Fruit fly (Drosophila melanogaster) whole organism, embryonic: Measurements from ENCODE around the gene CG7272.

Source experiments
- Awh ChIP-seq: fragments of 200-800 bp; sonication (Bioruptor generic); IDR thresholded peaks from 2 replicates; pipeline ENCODE4, ENCODE4 v1.3.6; 2022; ENCODE audit warnings: missing biosample characterization, missing genetic modification characterization
- Bdp1 ChIP-seq: fragments of 200-800 bp; sonication (Bioruptor generic); optimal IDR thresholded peaks from 3 replicates; lab custom pipeline; 2016; ENCODE audit warnings: missing biosample characterization, missing genetic modification characterization
- CG10147 ChIP-seq: fragments of 200-800 bp; sonication (Bioruptor generic); optimal IDR thresholded peaks from 2 replicates; lab custom pipeline; 2019; ENCODE audit warnings: missing biosample characterization, mild to moderate bottlenecking, missing genetic modification characterization, moderate library complexity
- CG10543 ChIP-seq: fragments of 200-800 bp; sonication (Bioruptor generic); optimal IDR thresholded peaks from 3 replicates; lab custom pipeline; 2017; ENCODE audit warnings: missing biosample characterization, mild to moderate bottlenecking, missing genetic modification characterization, moderate library complexity
- CG10959 ChIP-seq: fragments of 200-800 bp; sonication (Bioruptor generic); IDR thresholded peaks from 2 replicates; pipeline ENCODE4 v1.3.6; 2022; ENCODE audit warnings: missing biosample characterization, missing genetic modification characterization
- CG12236 ChIP-seq: fragments of 200-800 bp; sonication (Bioruptor generic); optimal IDR thresholded peaks from 2 replicates; lab custom pipeline; 2016; ENCODE audit warnings: missing biosample characterization, missing genetic modification characterization
- CG13775 ChIP-seq: fragments of 200-800 bp; sonication (Bioruptor generic); optimal IDR thresholded peaks from 3 replicates; lab custom pipeline; 2017; ENCODE audit warnings: missing biosample characterization, mild to moderate bottlenecking, missing genetic modification characterization
- CG15514 ChIP-seq: fragments of 200-800 bp; sonication (Bioruptor generic); optimal IDR thresholded peaks from 3 replicates; lab custom pipeline; 2017; ENCODE audit warnings: missing biosample characterization, missing genetic modification characterization, mild to moderate bottlenecking, moderate library complexity, missing genetic modification reagents
- CG15696 ChIP-seq: fragments of 200-800 bp; sonication (Bioruptor generic); optimal IDR thresholded peaks from 2 replicates; lab custom pipeline; 2019; ENCODE audit warnings: missing biosample characterization, mild to moderate bottlenecking, missing genetic modification characterization, moderate library complexity
- CG18011 ChIP-seq: fragments of 200-800 bp; sonication (Bioruptor generic); optimal IDR thresholded peaks from 2 replicates; lab custom pipeline; 2017; ENCODE audit warnings: missing biosample characterization, missing genetic modification characterization, mild to moderate bottlenecking, moderate library complexity, missing genotype
- CG1832 ChIP-seq: fragments of 200-800 bp; sonication (Bioruptor generic); optimal IDR thresholded peaks from 2 replicates; lab custom pipeline; 2017; ENCODE audit warnings: missing biosample characterization, mild to moderate bottlenecking, missing genetic modification characterization, inconsistent platforms
- CG3407 ChIP-seq: fragments of 200-800 bp; sonication (Bioruptor generic); optimal IDR thresholded peaks from 2 replicates; lab custom pipeline; 2018; ENCODE audit warnings: missing biosample characterization, mild to moderate bottlenecking, missing genetic modification characterization
- CG34224 ChIP-seq: fragments of 200-800 bp; sonication (Bioruptor generic); IDR thresholded peaks from 3 replicates; pipeline ENCODE4 v1.3.6; 2022; ENCODE audit warnings: missing biosample characterization, missing genetic modification characterization; ENCODE audit not compliant: partially characterized antibody
- CG34422 ChIP-seq: fragments of 200-800 bp; sonication (Bioruptor generic); IDR thresholded peaks from 3 replicates; pipeline ENCODE4 v1.3.6; 2022; ENCODE audit warnings: missing biosample characterization, missing genetic modification characterization
- CG42726 ChIP-seq: fragments of 200-800 bp; sonication (Bioruptor generic); IDR thresholded peaks from 2 replicates; pipeline ENCODE4 v1.3.6; 2022; ENCODE audit warnings: missing biosample characterization, missing genetic modification characterization; ENCODE audit not compliant: partially characterized antibody
- CG4360 ChIP-seq: fragments of 200-800 bp; sonication (Bioruptor generic); IDR thresholded peaks from 2 replicates; pipeline ENCODE4 v1.3.6; 2022; ENCODE audit warnings: missing biosample characterization, missing genetic modification characterization
- CG6791 ChIP-seq: fragments of 200-800 bp; sonication (Bioruptor generic); IDR thresholded peaks from 3 replicates; pipeline ENCODE4 v1.3.6; 2022; ENCODE audit warnings: missing biosample characterization, missing genetic modification characterization; ENCODE audit not compliant: partially characterized antibody
- CG7271 ChIP-seq: fragments of 200-800 bp; sonication (Bioruptor generic); optimal IDR thresholded peaks from 2 replicates; lab custom pipeline; 2018; ENCODE audit warnings: missing biosample characterization, mild to moderate bottlenecking, missing genetic modification characterization, moderate library complexity
- CG7372 ChIP-seq: fragments of 200-800 bp; sonication (Bioruptor generic); IDR thresholded peaks from 2 replicates; pipeline ENCODE4 v1.3.6; 2022; ENCODE audit warnings: missing biosample characterization, missing genetic modification characterization
- CG7928 ChIP-seq: fragments of 200-800 bp; sonication (Bioruptor generic); optimal IDR thresholded peaks from 2 replicates; lab custom pipeline; 2017; ENCODE audit warnings: missing biosample characterization, mild to moderate bottlenecking, missing genetic modification characterization
- CG7987 ChIP-seq: fragments of 200-800 bp; sonication (Bioruptor generic); optimal IDR thresholded peaks from 2 replicates; lab custom pipeline; 2018; ENCODE audit warnings: missing biosample characterization, mild to moderate bottlenecking, missing genetic modification characterization, moderate library complexity
- CG9797 ChIP-seq: fragments of 200-800 bp; sonication (Bioruptor generic); optimal IDR thresholded peaks from 3 replicates; lab custom pipeline; 2018; ENCODE audit warnings: missing biosample characterization, mild to moderate bottlenecking, missing genetic modification characterization
- Chrac-16 ChIP-seq: fragments of 200-800 bp; sonication (Bioruptor generic); optimal IDR thresholded peaks from 3 replicates; lab custom pipeline; 2016; ENCODE audit warnings: missing biosample characterization, missing genetic modification characterization
- D19B ChIP-seq: fragments of 200-800 bp; sonication (Bioruptor generic); optimal IDR thresholded peaks from 2 replicates; lab custom pipeline; 2017; ENCODE audit warnings: missing biosample characterization, mild to moderate bottlenecking, missing genetic modification characterization
- Dek ChIP-seq: fragments of 200-800 bp; sonication (Bioruptor generic); optimal IDR thresholded peaks from 3 replicates; lab custom pipeline; 2019; ENCODE audit warnings: missing biosample characterization, mild to moderate bottlenecking, missing genetic modification characterization, moderate library complexity
- Dip3 ChIP-seq: fragments of 200-800 bp; sonication (Bioruptor generic); optimal IDR thresholded peaks from 3 replicates; lab custom pipeline; 2016; ENCODE audit warnings: missing biosample characterization, missing genetic modification characterization
- NFAT ChIP-seq: fragments of 200-800 bp; sonication (Bioruptor generic); IDR thresholded peaks from 2 replicates; pipeline ENCODE4 v1.3.6; 2022; ENCODE audit warnings: missing biosample characterization, missing genetic modification characterization
- Ptx1 ChIP-seq: fragments of 200-800 bp; sonication (Bioruptor generic); IDR thresholded peaks from 2 replicates; pipeline ENCODE4 v1.3.6; 2022; ENCODE audit warnings: missing biosample characterization, missing genetic modification characterization
- Spps ChIP-seq: fragments of 200-800 bp; sonication (Bioruptor generic); optimal IDR thresholded peaks from 2 replicates; lab custom pipeline; 2018; ENCODE audit warnings: missing biosample characterization, mild to moderate bottlenecking, missing genetic modification characterization
- Vsx1 ChIP-seq: fragments of 200-800 bp; sonication (Bioruptor generic); optimal IDR thresholded peaks from 2 replicates; lab custom pipeline; 2017; ENCODE audit warnings: missing biosample characterization, mild to moderate bottlenecking, missing genetic modification characterization, missing genetic modification reagents
- br ChIP-seq: fragments of >200 bp; optimal IDR thresholded peaks from 2 replicates; lab custom pipeline; 2017
- cg ChIP-seq: fragments of 200-800 bp; sonication (Bioruptor generic); optimal IDR thresholded peaks from 3 replicates; lab custom pipeline; 2019; ENCODE audit warnings: missing biosample characterization, mild to moderate bottlenecking, missing genetic modification characterization, moderate library complexity
- croc ChIP-seq: fragments of 200-800 bp; sonication (Bioruptor generic); conservative IDR thresholded peaks from 3 replicates; pipeline ENCODE4 v1.3.6; 2022; ENCODE audit warnings: missing biosample characterization, missing genetic modification characterization
- fd96Cb ChIP-seq: fragments of 200-800 bp; sonication (Bioruptor generic); optimal IDR thresholded peaks from 2 replicates; lab custom pipeline; 2018; ENCODE audit warnings: missing biosample characterization, mild to moderate bottlenecking, missing genetic modification characterization, moderate library complexity
- gfzf ChIP-seq: fragments of 200-800 bp; sonication (Bioruptor generic); optimal IDR thresholded peaks from 2 replicates; lab custom pipeline; 2016; ENCODE audit warnings: missing biosample characterization, mild to moderate bottlenecking, missing genetic modification characterization, moderate library complexity
- insv ChIP-seq, 2 experiments: fragments of 200-800 bp; sonication (Bioruptor generic); optimal IDR thresholded peaks; 3 replicates each; lab custom pipeline; 2016 to 2018; ENCODE audit warnings: missing biosample characterization in 2 of 2, missing genetic modification characterization in 2 of 2
- jigr1 ChIP-seq: fragments of 200-800 bp; sonication (Bioruptor generic); IDR thresholded peaks from 3 replicates; pipeline ENCODE4 v1.3.6; 2022; ENCODE audit warnings: missing biosample characterization, missing genetic modification characterization
- lilli ChIP-seq: fragments of 200-800 bp; sonication (Bioruptor generic); optimal IDR thresholded peaks from 3 replicates; lab custom pipeline; 2016; ENCODE audit warnings: missing biosample characterization, missing genetic modification characterization
- otp ChIP-seq: fragments of 200-800 bp; sonication (Bioruptor generic); IDR thresholded peaks from 3 replicates; pipeline ENCODE4, ENCODE4 v1.3.6; 2022; ENCODE audit warnings: missing biosample characterization, missing genetic modification characterization
- pb ChIP-seq: fragments of 200-800 bp; sonication (Bioruptor generic); optimal IDR thresholded peaks from 3 replicates; lab custom pipeline; 2016; ENCODE audit warnings: missing biosample characterization, missing genetic modification characterization
- pfk ChIP-seq: fragments of 200-800 bp; sonication (Bioruptor generic); optimal IDR thresholded peaks from 2 replicates; lab custom pipeline; 2018; ENCODE audit warnings: missing biosample characterization, mild to moderate bottlenecking, missing genetic modification characterization, moderate library complexity
- pros ChIP-seq: fragments of 200-800 bp; sonication (Bioruptor generic); optimal IDR thresholded peaks from 3 replicates; lab custom pipeline; 2019; ENCODE audit warnings: missing biosample characterization, mild to moderate bottlenecking, missing genetic modification characterization, moderate library complexity
- run ChIP-seq: fragments of 200-800 bp; sonication (Bioruptor generic); optimal IDR thresholded peaks from 3 replicates; lab custom pipeline; 2018; ENCODE audit warnings: missing biosample characterization, mild to moderate bottlenecking, missing genetic modification characterization
- sc ChIP-seq, 3 experiments: fragments of >200 bp in 2 of 3; fragments of 200-800 bp in 1 of 3; sonication (Bioruptor generic) in 1 of 3; optimal IDR thresholded peaks; 2 replicates in 2 of 3; 3 replicates in 1 of 3; lab custom pipeline; 2017; ENCODE audit warnings: mild to moderate bottlenecking in 1 of 3, missing biosample characterization in 1 of 3, missing genetic modification characterization in 1 of 3, missing genetic modification reagents in 1 of 3
- seq ChIP-seq: fragments of 200-800 bp; sonication (Bioruptor generic); IDR thresholded peaks from 2 replicates; pipeline ENCODE4 v1.3.6; 2022; ENCODE audit warnings: missing biosample characterization, missing genetic modification characterization
- sisA ChIP-seq: fragments of 200-800 bp; sonication (Bioruptor generic); IDR thresholded peaks from 2 replicates; pipeline ENCODE4 v1.3.6; 2022; ENCODE audit warnings: missing biosample characterization, missing genetic modification characterization
- sna ChIP-seq: fragments of 200-800 bp; sonication (Bioruptor generic); IDR thresholded peaks from 2 replicates; pipeline ENCODE4 v1.3.6; 2022; ENCODE audit warnings: missing biosample characterization, missing genetic modification characterization; ENCODE audit not compliant: partially characterized antibody
- tgo ChIP-seq: fragments of 200-800 bp; sonication (Bioruptor generic); IDR thresholded peaks from 3 replicates; pipeline ENCODE4 v1.3.6; 2022; ENCODE audit warnings: missing biosample characterization, missing genetic modification characterization
- usp ChIP-seq: fragments of >200 bp; optimal IDR thresholded peaks from 2 replicates; lab custom pipeline; 2017; ENCODE audit warnings: missing biosample characterization, missing genetic modification characterization

The CG7272 gene

DNA sequence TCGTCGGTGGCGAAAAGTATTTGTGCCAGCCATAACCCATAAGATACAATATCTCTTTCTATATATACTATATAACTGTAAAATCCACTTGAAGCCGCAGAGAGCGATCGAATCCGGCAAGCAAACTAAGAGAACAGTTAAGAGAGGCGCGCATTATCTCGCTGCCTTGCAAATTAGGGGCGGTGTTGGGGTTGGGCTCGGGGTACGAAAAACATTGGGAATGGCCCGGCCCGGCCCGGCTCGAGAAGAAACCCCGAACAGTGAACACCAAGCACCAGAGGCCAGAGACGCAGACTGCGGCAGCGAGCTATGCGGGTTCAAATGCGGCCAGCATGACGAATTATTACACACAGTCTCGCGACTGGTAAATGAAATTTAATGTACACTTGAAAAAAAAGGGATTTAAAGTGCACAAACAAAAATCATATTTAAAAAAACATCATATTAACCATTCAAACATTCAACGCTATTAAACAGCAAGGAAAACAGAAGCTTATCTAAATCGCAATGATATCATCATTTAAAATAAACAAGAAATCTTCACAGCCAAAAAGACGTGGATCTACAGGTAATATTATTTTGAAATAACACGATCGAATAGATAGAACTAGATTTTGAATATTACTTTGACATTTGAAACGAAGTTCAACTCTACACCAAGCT is 31.8 kb downstream of the CG7272 start (continued):
- no peak for TF ChIP-seq pb (GFP tag; lab: Kevin White, UChicago)
- TF ChIP-seq NFAT (GFP tag; lab: Robert Waterston, UW), result no peak
- no peak for TF ChIP-seq Spps (tag; lab: Kevin White, UChicago)
- no peak for TF ChIP-seq insv (GFP tag; optimal IDR thresholded peaks at IDR 0.05; lab: Kevin White, UChicago)
- no peak for TF ChIP-seq br (lab: Kevin White, UChicago)
- no peak for TF ChIP-seq D19B (GFP tag; lab: Kevin White, UChicago)
- TF ChIP-seq CG10959 (GFP tag; lab: Robert Waterston, UW), result peak; percentile 24; the same call in 1 of the 2 replicates
- no peak for TF ChIP-seq CG10543
- no peak for TF ChIP-seq CG3407
- peak; percentile 61 for TF ChIP-seq pros (GFP tag; lab: Kevin White, UChicago)
- TF ChIP-seq Awh (GFP tag; lab: Robert Waterston, UW), result 0 out of 2 replicates have a peak, but pooled peaks have one; percentile 41
- TF ChIP-seq Dip3 (GFP tag; lab: Kevin White, UChicago), result no peak
- TF ChIP-seq otp, result 0 out of 3 replicates have a peak, but pooled peaks have one; percentile 43
- TF ChIP-seq CG6791 (GFP tag; lab: Robert Waterston, UW), result no peak
- no peak for TF ChIP-seq gfzf (GFP tag; lab: Kevin White, UChicago)
- no peak for TF ChIP-seq Vsx1 (GFP tag; lab: Kevin White, UChicago)
- TF ChIP-seq cg (GFP tag; lab: Kevin White, UChicago), result no peak
- TF ChIP-seq run (tag; lab: Kevin White, UChicago), result no peak
- TF ChIP-seq CG12236, result no peak
- peak; percentile 42 for TF ChIP-seq sisA (GFP tag; lab: Robert Waterston, UW)
- TF ChIP-seq CG7987 (GFP tag; lab: Kevin White, UChicago), result no peak
- no peak for TF ChIP-seq CG15696
- no peak for TF ChIP-seq jigr1 (GFP tag; lab: Robert Waterston, UW)
- no peak for TF ChIP-seq CG13775 (GFP tag; lab: Kevin White, UChicago)
- peak; percentile 66 for TF ChIP-seq fd96Cb (tag; lab: Kevin White, UChicago)
- TF ChIP-seq Ptx1 (GFP tag; lab: Robert Waterston, UW), result peak; percentile 71
- peak; percentile 32 for TF ChIP-seq CG10147 (GFP tag; lab: Kevin White, UChicago)
- TF ChIP-seq CG15514 (GFP tag; lab: Kevin White, UChicago), result no peak
- no peak for TF ChIP-seq CG34224 (GFP tag; lab: Robert Waterston, UW)
- TF ChIP-seq CG1832 (GFP tag; lab: Kevin White, UChicago), result no peak
- TF ChIP-seq usp (GFP tag; lab: Kevin White, UChicago), result no peak
- TF ChIP-seq CG18011 (GFP tag; lab: Kevin White, UChicago), result no peak
- TF ChIP-seq CG7271 (tag; lab: Kevin White, UChicago), result no peak
- TF ChIP-seq CG7928 (GFP tag; lab: Kevin White, UChicago), result no peak
- no peak for TF ChIP-seq seq (GFP tag; lab: Robert Waterston, UW)
- no peak for TF ChIP-seq CG42726 (GFP tag; lab: Robert Waterston, UW)
- TF ChIP-seq tgo (GFP tag; lab: Robert Waterston, UW), result peak; percentile 63
- TF ChIP-seq croc (GFP tag; lab: Robert Waterston, UW), result no peak
- no peak for TF ChIP-seq Dek (tag; lab: Kevin White, UChicago)
- TF ChIP-seq pfk (GFP tag; lab: Kevin White, UChicago), result no peak
- TF ChIP-seq sna (GFP tag; lab: Robert Waterston, UW), result no peak
- TF ChIP-seq lilli, result no peak
- no peak for TF ChIP-seq Bdp1
- TF ChIP-seq CG34422 (GFP tag; lab: Robert Waterston, UW), result peak; percentile 16; the same call in 1 of the 3 replicates
- TF ChIP-seq CG9797 (GFP tag; lab: Kevin White, UChicago), result no peak
- no peak for TF ChIP-seq CG4360
- TF ChIP-seq CG7372 (GFP tag; lab: Robert Waterston, UW), result peak; percentile 23; the same call in 1 of the 2 replicates
- no peak for TF ChIP-seq sc (optimal IDR thresholded peaks at IDR 0.05; lab: Kevin White, UChicago)
- no peak for TF ChIP-seq sc (GFP tag; optimal IDR thresholded peaks at IDR 0.05; lab: Kevin White, UChicago)
- TF ChIP-seq Chrac-16 (GFP tag; lab: Kevin White, UChicago), result peak; percentile 1
